Worm (Caenorhabditis elegans): ENCODE measurements around the gene lat-2.
A peak's percentile ranks its signal among the peaks of the same experiment; 100 is the strongest.

The lat-2 gene

ce11 chrII:4372406-4372805 is 13.5 kb downstream of the lat-2 start, which contains the start of gene paic-1 (continued):
- TF ChIP-seq akir-1 (GFP tag; optimal IDR thresholded peaks at IDR 0.05): no peak
- TF ChIP-seq ceh-40 (GFP tag; IDR thresholded peaks at IDR 0.05): no peak
- no peak for TF ChIP-seq snpc-3.4 (tag; optimal IDR thresholded peaks at IDR 0.05)
- TF ChIP-seq B0261.1 (tag; optimal IDR thresholded peaks at IDR 0.05): no peak
- TF ChIP-seq athp-1 (tag; optimal IDR thresholded peaks at IDR 0.05): no peak
- TF ChIP-seq egl-44 (GFP tag; IDR thresholded peaks at IDR 0.05): no peak
- no peak for TF ChIP-seq B0019.2 (GFP tag; conservative IDR thresholded peaks at IDR 0.05)
- no peak for TF ChIP-seq attf-3 (GFP tag; conservative IDR thresholded peaks at IDR 0.05)
- TF ChIP-seq F22D6.2 (tag; optimal IDR thresholded peaks at IDR 0.05): no peak
- peak; percentile 38 for TF ChIP-seq B0035.1 (tag; optimal IDR thresholded peaks at IDR 0.05)
- TF ChIP-seq Y53G8AR.9 (GFP tag; conservative IDR thresholded peaks at IDR 0.05): no peak
- TF ChIP-seq nhr-27 (tag; optimal IDR thresholded peaks at IDR 0.05): no peak
- TF ChIP-seq ets-4 (GFP tag; optimal IDR thresholded peaks at IDR 0.05): no peak
- TF ChIP-seq him-1 (tag; optimal IDR thresholded peaks at IDR 0.05): no peak
- 0 out of 2 replicates have a peak, but pooled peaks have one; percentile 7 for TF ChIP-seq pbrm-1 (GFP tag; IDR thresholded peaks at IDR 0.05)
- no peak for TF ChIP-seq sdz-38 (tag; optimal IDR thresholded peaks at IDR 0.05)
- peak; percentile 53; the same call in 1 of the 2 replicates for TF ChIP-seq B0336.3 (GFP tag; IDR thresholded peaks at IDR 0.05)
- TF ChIP-seq mxl-1 (tag; optimal IDR thresholded peaks at IDR 0.05): no peak
- no peak for TF ChIP-seq attf-6 (GFP tag; IDR thresholded peaks at IDR 0.05)
- no peak for TF ChIP-seq ztf-18 (tag; optimal IDR thresholded peaks at IDR 0.05)
- peak; percentile 32 for TF ChIP-seq madf-6 (GFP tag; IDR thresholded peaks at IDR 0.05)
- TF ChIP-seq nhr-120 (GFP tag; IDR thresholded peaks at IDR 0.05): no peak
- TF ChIP-seq lin-35 (GFP tag; optimal IDR thresholded peaks at IDR 0.05): peak in 1 of 3 experiments; percentile 37
- 0 out of 2 replicates have a peak, but pooled peaks have one; percentile 23 for TF ChIP-seq dox-1 (GFP tag; IDR thresholded peaks at IDR 0.05)
- no peak for TF ChIP-seq ztf-3 (GFP tag; optimal IDR thresholded peaks at IDR 0.05)
- no peak for TF ChIP-seq K12H6.12 (tag; optimal IDR thresholded peaks at IDR 0.05)
- TF ChIP-seq bed-1 (GFP tag; IDR thresholded peaks at IDR 0.05): no peak
- TF ChIP-seq Y95B8A.8 (GFP tag; IDR thresholded peaks at IDR 0.05): 0 out of 2 replicates have a peak, but pooled peaks have one; percentile 51
- TF ChIP-seq nfya-2 (GFP tag; IDR thresholded peaks at IDR 0.05): no peak
- peak; percentile 17 for TF ChIP-seq xnd-1 (tag; optimal IDR thresholded peaks at IDR 0.05)
- no peak for TF ChIP-seq ztf-26 (tag; optimal IDR thresholded peaks at IDR 0.05)
- peak; percentile 47 for TF ChIP-seq hrde-1 (tag; optimal IDR thresholded peaks at IDR 0.05; ENCODE audit: borderline replicate concordance)
- no peak for TF ChIP-seq zim-3 (tag; optimal IDR thresholded peaks at IDR 0.05)
- TF ChIP-seq cebp-1 (GFP tag; IDR thresholded peaks at IDR 0.05): no peak
- peak; percentile 9 for TF ChIP-seq cebp-1 (tag; optimal IDR thresholded peaks at IDR 0.05)
- no peak for TF ChIP-seq mes-4 (tag; optimal IDR thresholded peaks at IDR 0.05)
- TF ChIP-seq F52B5.7 (tag; optimal IDR thresholded peaks at IDR 0.05): no peak
- TF ChIP-seq ekl-4 (GFP tag; IDR thresholded peaks at IDR 0.05): no peak
- no peak for TF ChIP-seq F23B12.7 (tag; optimal IDR thresholded peaks at IDR 0.05; ENCODE audit: insufficient read depth)
- TF ChIP-seq chd-7 (tag; optimal IDR thresholded peaks at IDR 0.05): no peak
- TF ChIP-seq bed-2 (GFP tag; IDR thresholded peaks at IDR 0.05): no peak
- peak; percentile 58 for TF ChIP-seq nhr-80 (tag; optimal IDR thresholded peaks at IDR 0.05)
- no peak for TF ChIP-seq ama-1 (optimal IDR thresholded peaks at IDR 0.05)
- no peak for TF ChIP-seq ama-1 (GFP tag; optimal IDR thresholded peaks at IDR 0.05)
- no peak for TF ChIP-seq D2030.7 (GFP tag; IDR thresholded peaks at IDR 0.05)
- no peak for TF ChIP-seq ceh-91 (GFP tag; IDR thresholded peaks at IDR 0.05)
- no peak for TF ChIP-seq sea-2 (GFP tag; IDR thresholded peaks at IDR 0.05)
- no peak for TF ChIP-seq attf-5 (GFP tag; optimal IDR thresholded peaks at IDR 0.05)

All from whole organism, young adult.